Worm (Caenorhabditis elegans) whole organism, early embryonic: ENCODE data around the gene dlc-5.

ENCODE experiments used
- B0310.2 ChIP-seq: sonication (generic microtip); optimal IDR thresholded peaks from 2 replicates; lab custom pipeline; 2016; ENCODE audit warnings: mild to moderate bottlenecking, missing genetic modification characterization, missing compliant biosample characterization
- F13C5.2 ChIP-seq: sonication (generic microtip); optimal IDR thresholded peaks from 2 replicates; lab custom pipeline; 2017; ENCODE audit warnings: mild to moderate bottlenecking, missing genetic modification characterization, inconsistent platforms, missing compliant biosample characterization
- aly-1 ChIP-seq: sonication (generic microtip); optimal IDR thresholded peaks from 2 replicates; lab custom pipeline; 2016; ENCODE audit warnings: missing genetic modification characterization, missing compliant biosample characterization
- ama-1 ChIP-seq: fragments of 150-350 bp; optimal IDR thresholded peaks from 2 replicates; lab custom pipeline; 2014
- ceh-13 ChIP-seq: fragments of 200-800 bp; sonication (Bioruptor generic); optimal IDR thresholded peaks from 2 replicates; lab custom pipeline; 2018; ENCODE audit warnings: mild to moderate bottlenecking, missing genetic modification characterization, missing compliant biosample characterization
- hmbx-1 ChIP-seq: sonication (generic microtip); optimal IDR thresholded peaks from 2 replicates; lab custom pipeline; 2016; ENCODE audit warnings: mild to moderate bottlenecking, missing genetic modification characterization, missing compliant biosample characterization
- hmg-4 ChIP-seq: fragments of 200-800 bp; sonication (Bioruptor generic); optimal IDR thresholded peaks from 2 replicates; lab custom pipeline; 2018; ENCODE audit warnings: mild to moderate bottlenecking, missing genetic modification characterization, missing compliant biosample characterization
- hnd-1 ChIP-seq: sonication (generic microtip); optimal IDR thresholded peaks from 2 replicates; lab custom pipeline; 2016; ENCODE audit warnings: missing genetic modification characterization, missing compliant biosample characterization
- pes-1 ChIP-seq: fragments of 200-800 bp; sonication (Bioruptor generic); IDR thresholded peaks from 2 replicates; pipeline ENCODE4 v1.3.6; 2022; ENCODE audit warnings: missing genetic modification reagents, missing genetic modification characterization, missing compliant biosample characterization
- scrt-1 ChIP-seq: fragments of 200-800 bp; sonication (Bioruptor generic); IDR thresholded peaks from 2 replicates; pipeline ENCODE4 v1.3.6; 2022; ENCODE audit warnings: missing genetic modification characterization, missing compliant biosample characterization
- sea-1 ChIP-seq: fragments of 200-800 bp; sonication (Bioruptor generic); conservative IDR thresholded peaks from 2 replicates; pipeline ENCODE4 v1.3.6; 2022; ENCODE audit warnings: missing genetic modification characterization, missing compliant biosample characterization
- tbx-37 ChIP-seq: fragments of 200-800 bp; sonication (Bioruptor generic); conservative IDR thresholded peaks from 2 replicates; pipeline ENCODE4 v1.3.6; 2022; ENCODE audit warnings: missing genetic modification reagents, missing genetic modification characterization, missing compliant biosample characterization
- tra-4 ChIP-seq: sonication (generic microtip); optimal IDR thresholded peaks from 2 replicates; lab custom pipeline; 2017; ENCODE audit warnings: missing genetic modification characterization, missing compliant biosample characterization

ce11 chrIV:6464005-6464404, 26.0 kb downstream of the dlc-5 start, which contains the start of gene acr-25:
- TF ChIP-seq hmg-4 (GFP tag; lab: Kevin White, UChicago) (no peak), ama-1 (lab: Kevin White, UChicago) (no peak), pes-1 (GFP tag; lab: Robert Waterston, UW) (no peak), ceh-13 (GFP tag; lab: Kevin White, UChicago) (no peak), sea-1 (GFP tag; lab: Robert Waterston, UW) (no peak), hmbx-1 (tag; lab: Kevin White, UChicago) (no peak), tbx-37 (GFP tag; lab: Robert Waterston, UW) (no peak), scrt-1 (no peak), F13C5.2 (tag; lab: Kevin White, UChicago) (no peak), B0310.2 (tag; lab: Kevin White, UChicago) (no peak), tra-4 (tag; lab: Kevin White, UChicago) (no peak), aly-1 (tag; lab: Kevin White, UChicago) (no peak), hnd-1 (no peak)
